Fruit fly (Drosophila melanogaster) whole organism, wandering third instar larva: ENCODE results near the gene TpnC25D.

Source experiments
- Dfd ChIP-seq: fragments of >200 bp; optimal IDR thresholded peaks from 2 replicates; lab custom pipeline; 2017; ENCODE audit warnings: missing biosample characterization, missing genetic modification characterization
- GATAd ChIP-seq: sonication (Bioruptor generic); optimal IDR thresholded peaks from 2 replicates; lab custom pipeline; 2016; ENCODE audit warnings: missing biosample characterization, missing genetic modification characterization
- Hr78 ChIP-seq: fragments of >200 bp; optimal IDR thresholded peaks from 2 replicates; lab custom pipeline; 2017; ENCODE audit warnings: missing biosample characterization, missing genetic modification characterization
- Jra ChIP-seq: sonication (Bioruptor generic); optimal IDR thresholded peaks from 2 replicates; lab custom pipeline; 2016; ENCODE audit warnings: missing biosample characterization, missing genetic modification characterization
- OdsH ChIP-seq: fragments of 200-800 bp; sonication (Bioruptor generic); optimal IDR thresholded peaks from 2 replicates; lab custom pipeline; 2016; ENCODE audit warnings: missing biosample characterization, mild to moderate bottlenecking, missing genetic modification characterization
- fru ChIP-seq: fragments of 200-800 bp; sonication (Bioruptor generic); optimal IDR thresholded peaks from 3 replicates; lab custom pipeline; 2016; ENCODE audit warnings: missing biosample characterization, mild to moderate bottlenecking, missing genetic modification characterization
- usp ChIP-seq: fragments of >200 bp; optimal IDR thresholded peaks from 2 replicates; lab custom pipeline; 2017; ENCODE audit warnings: missing biosample characterization, missing genetic modification characterization

dm6 chr2L:5223317-5223716 is 6.8 kb downstream of the TpnC25D start:
- TF ChIP-seq usp (no peak), Hr78 (GFP tag; lab: Kevin White, UChicago) (no peak), OdsH (GFP tag; lab: Kevin White, UChicago) (no peak), fru (GFP tag; lab: Kevin White, UChicago) (no peak), Jra (GFP tag; lab: Kevin White, UChicago) (no peak), Dfd (no peak), GATAd (GFP tag; lab: Kevin White, UChicago) (no peak)
